Worm (Caenorhabditis elegans): ENCODE data around the gene hum-5.

Gene hum-5

ce11 chrIII:4036740-4037139, at the start of gene hum-5:
Gene hum-5, minus strand, starts transcription at chrIII:4036840.
- TF ChIP-seq unc-62 (GFP tag; optimal IDR thresholded peaks at IDR 0.05): no peak

- TF ChIP-seq unc-62 (GFP tag; optimal IDR thresholded peaks at IDR 0.05): no peak
These were observed 49.0 kb upstream of the hum-5 start for ce11 chrIII:4085657-4086056.

ce11 chrIII:4083429-4083828, 46.8 kb upstream of the hum-5 start:
- no peak for TF ChIP-seq unc-62 (GFP tag; optimal IDR thresholded peaks at IDR 0.05)

ce11 chrIII:4070239-4070638, 33.6 kb upstream of the hum-5 start:
- no peak for TF ChIP-seq unc-62 (GFP tag; optimal IDR thresholded peaks at IDR 0.05)

- no peak for TF ChIP-seq unc-62 (GFP tag; optimal IDR thresholded peaks at IDR 0.05)
These were observed 31.5 kb upstream of the hum-5 start for ce11 chrIII:4068120-4068519.

ce11 chrIII:4066333-4066732, 29.7 kb upstream of the hum-5 start, which contains the start of gene unc-79:
Gene unc-79, plus strand, starts transcription at chrIII:4066633.
- TF ChIP-seq unc-62 (GFP tag; optimal IDR thresholded peaks at IDR 0.05): no peak

ce11 chrIII:4063724-4064123, 27.1 kb upstream of the hum-5 start:
- no peak for TF ChIP-seq unc-62 (GFP tag; optimal IDR thresholded peaks at IDR 0.05)

ce11 chrIII:4060019-4060418, 23.4 kb upstream of the hum-5 start, which contains the start of gene his-70:
Gene his-70, minus strand, starts transcription at chrIII:4060119.
- TF ChIP-seq unc-62 (GFP tag; optimal IDR thresholded peaks at IDR 0.05): no peak

- TF ChIP-seq unc-62 (GFP tag; optimal IDR thresholded peaks at IDR 0.05): no peak
These were observed 22.0 kb upstream of the hum-5 start, which contains the start of gene his-69 for ce11 chrIII:4058643-4059042. Gene his-69, minus strand, starts transcription at chrIII:4058743.

- TF ChIP-seq unc-62 (GFP tag; optimal IDR thresholded peaks at IDR 0.05): no peak
These were observed 21.3 kb upstream of the hum-5 start, which contains the start of gene rcq-5 for ce11 chrIII:4057894-4058293. Gene rcq-5, minus strand, starts transcription at chrIII:4057976.

- TF ChIP-seq unc-62 (GFP tag; optimal IDR thresholded peaks at IDR 0.05): no peak
These were observed 12.5 kb upstream of the hum-5 start for ce11 chrIII:4049150-4049549.

ce11 chrIII:4039775-4040174, 3.1 kb upstream of the hum-5 start:
- no peak for TF ChIP-seq unc-62 (GFP tag; optimal IDR thresholded peaks at IDR 0.05)

- TF ChIP-seq unc-62 (GFP tag; optimal IDR thresholded peaks at IDR 0.05): no peak
These were observed 692 bp upstream of the hum-5 start for ce11 chrIII:4037332-4037731.

- no peak for TF ChIP-seq unc-62 (GFP tag; optimal IDR thresholded peaks at IDR 0.05)
These were observed 1.7 kb downstream of the hum-5 start for ce11 chrIII:4034984-4035383.

ce11 chrIII:4030839-4031238, 5.8 kb downstream of the hum-5 start:
- TF ChIP-seq unc-62 (GFP tag; optimal IDR thresholded peaks at IDR 0.05): no peak

ce11 chrIII:4028061-4028460, 8.6 kb downstream of the hum-5 start, which contains the start of gene T02C12.5:
Gene T02C12.5, minus strand, starts transcription at chrIII:4028161.
- TF ChIP-seq unc-62 (GFP tag; optimal IDR thresholded peaks at IDR 0.05): no peak

- TF ChIP-seq unc-62 (GFP tag; optimal IDR thresholded peaks at IDR 0.05): no peak
These were observed 14.8 kb downstream of the hum-5 start, which contains the start of gene tftc-5 for ce11 chrIII:4021866-4022265. Gene tftc-5, plus strand, starts transcription at chrIII:4022166.

ce11 chrIII:4019801-4020200, 16.8 kb downstream of the hum-5 start, which contains the start of gene snpc-3.4:
Gene snpc-3.4, plus strand, starts transcription at chrIII:4020037.
- no peak for TF ChIP-seq unc-62 (GFP tag; optimal IDR thresholded peaks at IDR 0.05)

Data from whole organism, dauer.